Worm (Caenorhabditis elegans) whole organism, early embryonic: ENCODE measurements around the gene dyf-6.

ENCODE experiments used
- B0310.2 ChIP-seq: sonication (generic microtip); optimal IDR thresholded peaks from 2 replicates; lab custom pipeline; 2016; ENCODE audit warnings: mild to moderate bottlenecking, missing genetic modification characterization, missing compliant biosample characterization
- F13C5.2 ChIP-seq: sonication (generic microtip); optimal IDR thresholded peaks from 2 replicates; lab custom pipeline; 2017; ENCODE audit warnings: mild to moderate bottlenecking, missing genetic modification characterization, inconsistent platforms, missing compliant biosample characterization
- aly-1 ChIP-seq: sonication (generic microtip); optimal IDR thresholded peaks from 2 replicates; lab custom pipeline; 2016; ENCODE audit warnings: missing genetic modification characterization, missing compliant biosample characterization
- ama-1 ChIP-seq: fragments of 150-350 bp; optimal IDR thresholded peaks from 2 replicates; lab custom pipeline; 2014
- ets-7 ChIP-seq: sonication (generic microtip); optimal IDR thresholded peaks from 2 replicates; lab custom pipeline; 2016; ENCODE audit warnings: missing genotype, missing genetic modification characterization, missing compliant biosample characterization
- hmbx-1 ChIP-seq: sonication (generic microtip); optimal IDR thresholded peaks from 2 replicates; lab custom pipeline; 2016; ENCODE audit warnings: mild to moderate bottlenecking, missing genetic modification characterization, missing compliant biosample characterization
- hmg-4 ChIP-seq: fragments of 200-800 bp; sonication (Bioruptor generic); optimal IDR thresholded peaks from 2 replicates; lab custom pipeline; 2018; ENCODE audit warnings: mild to moderate bottlenecking, missing genetic modification characterization, missing compliant biosample characterization
- tbx-37 ChIP-seq: fragments of 200-800 bp; sonication (Bioruptor generic); conservative IDR thresholded peaks from 2 replicates; pipeline ENCODE4 v1.3.6; 2022; ENCODE audit warnings: missing genetic modification reagents, missing genetic modification characterization, missing compliant biosample characterization

DNA sequence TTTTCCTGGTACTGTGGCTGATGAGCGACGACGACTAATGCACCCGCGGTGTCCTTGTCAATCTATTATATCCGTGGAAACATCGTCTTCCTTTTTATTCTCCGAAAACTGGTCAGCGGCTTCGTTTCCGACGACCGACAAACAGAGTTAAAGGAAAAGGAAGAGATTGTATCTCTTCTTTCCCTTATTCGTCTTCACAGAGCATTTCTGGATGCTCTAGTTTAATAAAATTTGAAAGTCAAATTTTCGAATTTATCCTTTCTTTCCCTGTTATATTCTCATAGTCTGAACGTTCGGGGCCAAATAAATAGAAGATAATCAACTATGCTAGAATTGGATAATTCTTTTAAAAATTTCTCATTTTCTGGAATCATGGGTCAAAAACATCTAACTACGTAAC, 6.5 kb upstream of the dyf-6 start:
- TF ChIP-seq aly-1 (tag; lab: Kevin White, UChicago) (no peak), tbx-37 (GFP tag; lab: Robert Waterston, UW) (no peak), ama-1 (no peak), hmbx-1 (no peak), ets-7 (tag; lab: Kevin White, UChicago) (no peak), B0310.2 (tag; lab: Kevin White, UChicago) (no peak), F13C5.2 (tag; lab: Kevin White, UChicago) (no peak), hmg-4 (GFP tag; lab: Kevin White, UChicago) (no peak)
